Fruit fly (Drosophila melanogaster) Kc167 (cell line): ENCODE measurements around the gene Ilp6.

ENCODE experiments used
- Sin3A ChIP-seq: fragments of >200 bp; optimal IDR thresholded peaks from 2 replicates; lab custom pipeline; 2018; ENCODE audit warnings: missing external identifiers
- h ChIP-seq: fragments of >200 bp; optimal IDR thresholded peaks from 3 replicates; lab custom pipeline; 2018; ENCODE audit warnings: missing external identifiers

DNA sequence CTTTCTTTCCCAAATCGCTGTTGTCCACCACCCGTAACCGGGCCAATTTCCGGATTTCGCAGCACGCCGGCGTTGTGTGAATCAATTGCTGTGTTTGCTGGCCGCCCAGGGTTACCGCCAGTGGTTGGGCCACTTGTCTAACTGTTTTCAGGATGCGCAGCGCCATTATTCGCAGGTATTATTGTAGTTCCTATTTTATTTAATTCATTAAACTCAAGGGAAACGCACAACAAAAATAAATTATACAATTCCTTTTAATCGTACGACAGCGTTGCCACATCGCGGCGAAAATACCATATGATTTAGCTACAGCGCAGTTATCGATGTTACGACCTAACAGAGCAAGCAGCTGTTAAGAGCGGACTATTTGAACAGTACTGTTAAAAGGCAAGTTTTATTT, 9.9 kb upstream of the Ilp6 start, which contains the start of gene mRpL14:
- no peak for TF ChIP-seq h (lab: Kevin White, UChicago)
- no peak for TF ChIP-seq Sin3A (lab: Kevin White, UChicago)
